Fruit fly (Drosophila melanogaster) whole organism, embryonic: Measurements from ENCODE around the gene CG7164.
A peak's percentile ranks its signal among the peaks of the same experiment; 100 is the strongest.

Experiments used
- ATbp ChIP-seq: fragments of 200-800 bp; sonication (Bioruptor generic); optimal IDR thresholded peaks from 2 replicates; lab custom pipeline; 2017; ENCODE audit warnings: missing biosample characterization, mild to moderate bottlenecking, missing genetic modification characterization, missing genetic modification reagents
- Aef1 ChIP-seq: fragments of 200-800 bp; sonication (Bioruptor generic); IDR thresholded peaks from 3 replicates; pipeline ENCODE4 v1.3.6; 2022; ENCODE audit warnings: missing biosample characterization, missing genetic modification characterization
- Asciz ChIP-seq: fragments of 200-800 bp; sonication (Bioruptor generic); optimal IDR thresholded peaks from 2 replicates; lab custom pipeline; 2017; ENCODE audit warnings: missing biosample characterization, mild to moderate bottlenecking, missing genetic modification characterization, missing genetic modification reagents
- BtbVII ChIP-seq: fragments of 200-800 bp; sonication (Bioruptor generic); optimal IDR thresholded peaks from 3 replicates; lab custom pipeline; 2017; ENCODE audit warnings: missing biosample characterization, mild to moderate bottlenecking, missing genetic modification characterization
- C15 ChIP-seq: fragments of 200-800 bp; sonication (Bioruptor generic); IDR thresholded peaks from 3 replicates; pipeline ENCODE4 v1.3.6; 2022; ENCODE audit warnings: missing biosample characterization, missing genetic modification characterization
- CG13296 ChIP-seq: fragments of 200-800 bp; sonication (Bioruptor generic); optimal IDR thresholded peaks from 3 replicates; lab custom pipeline; 2018; ENCODE audit warnings: missing biosample characterization, mild to moderate bottlenecking, missing genetic modification characterization
- CG1603 ChIP-seq: fragments of 200-800 bp; sonication (Bioruptor generic); optimal IDR thresholded peaks from 2 replicates; lab custom pipeline; 2019; ENCODE audit warnings: missing biosample characterization, mild to moderate bottlenecking, missing genetic modification characterization, moderate library complexity
- CG2678 ChIP-seq: fragments of 200-800 bp; sonication (Bioruptor generic); optimal IDR thresholded peaks from 3 replicates; lab custom pipeline; 2019; ENCODE audit warnings: missing biosample characterization, mild to moderate bottlenecking, missing genetic modification characterization, moderate library complexity
- CG31365 ChIP-seq: fragments of 200-800 bp; sonication (Bioruptor generic); optimal IDR thresholded peaks from 2 replicates; lab custom pipeline; 2018; ENCODE audit warnings: missing biosample characterization, mild to moderate bottlenecking, missing genetic modification characterization
- CG34224 ChIP-seq: fragments of 200-800 bp; sonication (Bioruptor generic); IDR thresholded peaks from 3 replicates; pipeline ENCODE4 v1.3.6; 2022; ENCODE audit warnings: missing biosample characterization, missing genetic modification characterization; ENCODE audit not compliant: partially characterized antibody
- CG5180 ChIP-seq: fragments of 200-800 bp; sonication (Bioruptor generic); optimal IDR thresholded peaks from 3 replicates; lab custom pipeline; 2017; ENCODE audit warnings: missing biosample characterization, missing genetic modification characterization, mild to moderate bottlenecking, moderate library complexity, missing genetic modification reagents
- CG5245 ChIP-seq: fragments of 200-800 bp; sonication (Bioruptor generic); optimal IDR thresholded peaks from 3 replicates; lab custom pipeline; 2016; ENCODE audit warnings: missing biosample characterization, missing genetic modification characterization
- CG5953 ChIP-seq: fragments of 200-800 bp; sonication (Bioruptor generic); IDR thresholded peaks from 2 replicates; pipeline ENCODE4 v1.3.6; 2022; ENCODE audit warnings: missing biosample characterization, missing genetic modification characterization
- CG6689 ChIP-seq: fragments of 200-800 bp; sonication (Bioruptor generic); IDR thresholded peaks from 2 replicates; pipeline ENCODE4 v1.3.6; 2022; ENCODE audit warnings: missing biosample characterization, missing genetic modification characterization
- CG6813 ChIP-seq: fragments of 200-800 bp; sonication (Bioruptor generic); optimal IDR thresholded peaks from 2 replicates; lab custom pipeline; 2017; ENCODE audit warnings: missing biosample characterization, missing genetic modification characterization, mild to moderate bottlenecking, moderate library complexity, missing genetic modification reagents
- CG9609 ChIP-seq: fragments of 200-800 bp; sonication (Bioruptor generic); optimal IDR thresholded peaks from 3 replicates; lab custom pipeline; 2016; ENCODE audit warnings: missing biosample characterization, missing genetic modification characterization
- CHES-1-like ChIP-seq: fragments of 200-800 bp; sonication (Bioruptor generic); optimal IDR thresholded peaks from 2 replicates; lab custom pipeline; 2016; ENCODE audit warnings: missing biosample characterization, missing genetic modification characterization
- Chrac-16 ChIP-seq: fragments of 200-800 bp; sonication (Bioruptor generic); optimal IDR thresholded peaks from 3 replicates; lab custom pipeline; 2016; ENCODE audit warnings: missing biosample characterization, missing genetic modification characterization
- Fer1 ChIP-seq: fragments of 200-800 bp; sonication (Bioruptor generic); optimal IDR thresholded peaks from 2 replicates; lab custom pipeline; 2017; ENCODE audit warnings: missing biosample characterization, mild to moderate bottlenecking, missing genetic modification characterization
- HLH3B ChIP-seq: fragments of 200-800 bp; sonication (Bioruptor generic); IDR thresholded peaks from 2 replicates; pipeline ENCODE4 v1.3.6; 2022; ENCODE audit warnings: missing biosample characterization, missing genetic modification characterization
- HLH4C ChIP-seq: fragments of 200-800 bp; sonication (Bioruptor generic); IDR thresholded peaks from 3 replicates; pipeline ENCODE4 v1.3.6; 2022; ENCODE audit warnings: missing biosample characterization, missing genetic modification characterization; ENCODE audit not compliant: partially characterized antibody
- Hr78 ChIP-seq, 2 experiments: fragments of 200-800 bp in 1 of 2; fragments of >200 bp in 1 of 2; sonication (Bioruptor generic) in 1 of 2; optimal IDR thresholded peaks; 2 replicates each; lab custom pipeline; 2017 to 2019; ENCODE audit warnings: missing biosample characterization in 2 of 2, missing genetic modification characterization in 2 of 2, mild to moderate bottlenecking in 1 of 2, moderate library complexity in 1 of 2
- MTF-1 ChIP-seq: fragments of 200-800 bp; sonication (Bioruptor generic); optimal IDR thresholded peaks from 2 replicates; lab custom pipeline; 2018; ENCODE audit warnings: missing biosample characterization, mild to moderate bottlenecking, missing genetic modification characterization, borderline replicate concordance
- Meics ChIP-seq: fragments of 200-800 bp; sonication (Bioruptor generic); optimal IDR thresholded peaks from 2 replicates; lab custom pipeline; 2017; ENCODE audit warnings: missing biosample characterization, mild to moderate bottlenecking, missing genetic modification characterization
- PHDP ChIP-seq: fragments of 200-800 bp; sonication (Bioruptor generic); optimal IDR thresholded peaks from 3 replicates; lab custom pipeline; 2018; ENCODE audit warnings: missing biosample characterization, mild to moderate bottlenecking, missing genetic modification characterization, moderate library complexity
- Xrp1 ChIP-seq: fragments of 200-800 bp; sonication (Bioruptor generic); IDR thresholded peaks from 2 replicates; pipeline ENCODE4 v1.3.6; 2022; ENCODE audit warnings: missing biosample characterization, missing genetic modification characterization
- az2 ChIP-seq: fragments of 200-800 bp; sonication (Bioruptor generic); optimal IDR thresholded peaks from 3 replicates; lab custom pipeline; 2016; ENCODE audit warnings: missing biosample characterization, missing genetic modification characterization
- bcd ChIP-seq: fragments of 200-800 bp; sonication (Bioruptor generic); optimal IDR thresholded peaks from 2 replicates; lab custom pipeline; 2017; ENCODE audit warnings: missing biosample characterization, mild to moderate bottlenecking, missing genetic modification characterization
- bigmax ChIP-seq: fragments of 200-800 bp; sonication (Bioruptor generic); optimal IDR thresholded peaks from 2 replicates; lab custom pipeline; 2018; ENCODE audit warnings: missing biosample characterization, mild to moderate bottlenecking, missing genetic modification characterization
- ci ChIP-seq: fragments of 200-800 bp; sonication (Bioruptor generic); IDR thresholded peaks from 3 replicates; pipeline ENCODE4 v1.3.6; 2022; ENCODE audit warnings: missing biosample characterization, missing genetic modification characterization
- corto ChIP-seq: fragments of 200-800 bp; sonication (Bioruptor generic); optimal IDR thresholded peaks from 2 replicates; lab custom pipeline; 2016; ENCODE audit warnings: missing biosample characterization, mild to moderate bottlenecking, missing genetic modification characterization, moderate library complexity
- crol ChIP-seq: fragments of 200-800 bp; sonication (Bioruptor generic); IDR thresholded peaks from 2 replicates; pipeline ENCODE4 v1.3.6; 2022; ENCODE audit warnings: missing biosample characterization, missing genetic modification characterization
- fd102C ChIP-seq: fragments of 200-800 bp; sonication (Bioruptor generic); optimal IDR thresholded peaks from 2 replicates; lab custom pipeline; 2018; ENCODE audit warnings: missing biosample characterization, mild to moderate bottlenecking, missing genetic modification characterization, moderate library complexity
- ham ChIP-seq: fragments of 200-800 bp; sonication (Bioruptor generic); IDR thresholded peaks from 2 replicates; pipeline ENCODE4 v1.3.6; 2022; ENCODE audit warnings: missing biosample characterization, missing genetic modification characterization
- kni ChIP-seq: fragments of 200-800 bp; sonication (Bioruptor generic); optimal IDR thresholded peaks from 3 replicates; lab custom pipeline; 2017; ENCODE audit warnings: mild to moderate bottlenecking, missing biosample characterization, missing genetic modification reagents, missing genetic modification characterization
- lab ChIP-seq: fragments of 200-800 bp; sonication (Bioruptor generic); optimal IDR thresholded peaks from 3 replicates; lab custom pipeline; 2017; ENCODE audit warnings: missing biosample characterization, missing genetic modification characterization, mild to moderate bottlenecking, moderate library complexity, missing genetic modification reagents
- mirr ChIP-seq: fragments of 200-800 bp; sonication (Bioruptor generic); optimal IDR thresholded peaks from 3 replicates; lab custom pipeline; 2018; ENCODE audit warnings: missing biosample characterization, mild to moderate bottlenecking, missing genetic modification characterization
- nom ChIP-seq: fragments of 200-800 bp; sonication (Bioruptor generic); optimal IDR thresholded peaks from 2 replicates; lab custom pipeline; 2017; ENCODE audit warnings: missing biosample characterization, missing genetic modification characterization, mild to moderate bottlenecking, moderate library complexity, missing genetic modification reagents
- rib ChIP-seq: fragments of 200-800 bp; sonication (Bioruptor generic); IDR thresholded peaks from 2 replicates; pipeline ENCODE4 v1.3.6; 2022; ENCODE audit warnings: missing biosample characterization, missing genetic modification characterization
- ro ChIP-seq: fragments of 200-800 bp; sonication (Bioruptor generic); IDR thresholded peaks from 2 replicates; pipeline ENCODE4 v1.3.6; 2022; ENCODE audit warnings: missing biosample characterization, missing genetic modification characterization
- sd ChIP-seq: fragments of 200-800 bp; sonication (Bioruptor generic); optimal IDR thresholded peaks from 3 replicates; lab custom pipeline; 2018; ENCODE audit warnings: missing biosample characterization, mild to moderate bottlenecking, missing genetic modification characterization, moderate library complexity
- sisA ChIP-seq: fragments of 200-800 bp; sonication (Bioruptor generic); IDR thresholded peaks from 2 replicates; pipeline ENCODE4 v1.3.6; 2022; ENCODE audit warnings: missing biosample characterization, missing genetic modification characterization
- slou ChIP-seq: fragments of 200-800 bp; sonication (Bioruptor generic); optimal IDR thresholded peaks from 3 replicates; lab custom pipeline; 2016; ENCODE audit warnings: missing biosample characterization, missing genetic modification characterization
- slp2 ChIP-seq: fragments of 200-800 bp; sonication (Bioruptor generic); optimal IDR thresholded peaks from 2 replicates; lab custom pipeline; 2016; ENCODE audit warnings: missing biosample characterization, missing genetic modification characterization
- sna ChIP-seq: fragments of 200-800 bp; sonication (Bioruptor generic); IDR thresholded peaks from 2 replicates; pipeline ENCODE4 v1.3.6; 2022; ENCODE audit warnings: missing biosample characterization, missing genetic modification characterization; ENCODE audit not compliant: partially characterized antibody
- so ChIP-seq: fragments of 200-800 bp; sonication (Bioruptor generic); IDR thresholded peaks from 3 replicates; pipeline ENCODE4 v1.3.6; 2022; ENCODE audit warnings: missing biosample characterization, missing genetic modification characterization
- trem ChIP-seq: fragments of 200-800 bp; optimal IDR thresholded peaks from 3 replicates; lab custom pipeline; 2019; ENCODE audit warnings: missing biosample characterization, mild to moderate bottlenecking, missing genetic modification characterization, moderate library complexity
- vvl ChIP-seq: fragments of 200-800 bp; sonication (Bioruptor generic); IDR thresholded peaks from 2 replicates; pipeline ENCODE4 v1.3.6; 2022; ENCODE audit warnings: missing biosample characterization, missing genetic modification characterization
- yki ChIP-seq: fragments of >200 bp; optimal IDR thresholded peaks from 3 replicates; lab custom pipeline; 2018

CG7164 gene

DNA sequence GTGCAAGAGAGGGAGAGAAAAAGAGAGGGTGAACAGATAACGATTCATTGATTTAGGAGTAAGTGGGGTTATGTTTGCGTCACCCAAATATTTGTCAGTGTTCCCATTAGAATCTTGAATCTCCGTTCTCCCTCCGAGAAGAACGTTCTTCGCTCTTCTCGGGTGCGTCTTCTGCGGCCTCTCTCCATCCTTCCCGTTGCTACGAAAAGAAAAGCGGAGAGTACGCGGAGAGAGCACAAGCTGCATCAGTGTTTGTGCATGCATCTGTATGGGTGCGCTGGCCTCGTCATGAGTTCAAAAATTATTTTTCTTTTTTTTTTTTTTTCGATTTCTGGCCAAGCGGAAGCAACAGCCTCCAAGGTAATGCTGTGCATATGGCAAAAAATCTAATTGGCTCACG lies 47.6 kb downstream of the CG7164 start (continued):
- no peak for TF ChIP-seq bcd (GFP tag; lab: Kevin White, UChicago)
- TF ChIP-seq PHDP (tag; lab: Kevin White, UChicago), result peak; percentile 11
- peak; percentile 51 for TF ChIP-seq yki
- no peak for TF ChIP-seq slp2 (GFP tag; lab: Kevin White, UChicago)
- peak; percentile 23 for TF ChIP-seq lab
- TF ChIP-seq sisA (GFP tag; lab: Robert Waterston, UW), result no peak
- peak; percentile 61 for TF ChIP-seq CG6813
- peak; percentile 48; the same call in 1 of the 3 replicates for TF ChIP-seq ci (GFP tag; lab: Robert Waterston, UW)
- TF ChIP-seq CG5245 (GFP tag; lab: Kevin White, UChicago), result no peak
- TF ChIP-seq sna (GFP tag; lab: Robert Waterston, UW), result no peak
- TF ChIP-seq CG2678 (tag; lab: Kevin White, UChicago), result peak; percentile 15
- TF ChIP-seq Aef1 (GFP tag; lab: Robert Waterston, UW), result no peak
- peak; percentile 2 for TF ChIP-seq Meics (GFP tag; lab: Kevin White, UChicago)
- TF ChIP-seq mirr (GFP tag; lab: Kevin White, UChicago), result peak; percentile 27
- no peak for TF ChIP-seq ham
- no peak for TF ChIP-seq CG5953 (GFP tag; lab: Robert Waterston, UW)
- peak; percentile 47 for TF ChIP-seq BtbVII (GFP tag; lab: Kevin White, UChicago)
- TF ChIP-seq Xrp1 (GFP tag; lab: Robert Waterston, UW), result 0 out of 2 replicates have a peak, but pooled peaks have one; percentile 17
- TF ChIP-seq fd102C (GFP tag; lab: Kevin White, UChicago), result no peak
- TF ChIP-seq CG1603 (tag; lab: Kevin White, UChicago), result peak; percentile 26
- peak; percentile 15 for TF ChIP-seq Fer1 (GFP tag; lab: Kevin White, UChicago)
- peak; percentile 14 for TF ChIP-seq CHES-1-like (GFP tag; lab: Kevin White, UChicago)
- TF ChIP-seq crol, result peak; percentile 28; the same call in 1 of the 2 replicates
- TF ChIP-seq ro (GFP tag; lab: Robert Waterston, UW), result no peak
- no peak for TF ChIP-seq sd (tag; lab: Kevin White, UChicago)
- TF ChIP-seq corto (GFP tag; lab: Kevin White, UChicago), result peak; percentile 7
- TF ChIP-seq kni (GFP tag; lab: Kevin White, UChicago), result peak; percentile 4
- TF ChIP-seq so (GFP tag; lab: Robert Waterston, UW), result peak; percentile 24; the same call in 1 of the 3 replicates
- 0 out of 2 replicates have a peak, but pooled peaks have one; percentile 45 for TF ChIP-seq rib (GFP tag; lab: Robert Waterston, UW)
- no peak for TF ChIP-seq az2
- TF ChIP-seq C15 (GFP tag; lab: Robert Waterston, UW), result no peak
- TF ChIP-seq slou (GFP tag; lab: Kevin White, UChicago), result no peak
- TF ChIP-seq CG9609 (GFP tag; lab: Kevin White, UChicago), result no peak
- peak; percentile 47 for TF ChIP-seq CG13296 (GFP tag; lab: Kevin White, UChicago)
- peak in 1 of 2 experiments; percentile 43 for TF ChIP-seq Hr78 (GFP tag; optimal IDR thresholded peaks at IDR 0.05; lab: Kevin White, UChicago)
- TF ChIP-seq CG5180 (GFP tag; lab: Kevin White, UChicago), result peak; percentile 31
- TF ChIP-seq CG34224, result 0 out of 3 replicates have a peak, but pooled peaks have one; percentile 10
- TF ChIP-seq vvl (GFP tag; lab: Robert Waterston, UW), result 0 out of 2 replicates have a peak, but pooled peaks have one; percentile 51
- TF ChIP-seq nom (GFP tag; lab: Kevin White, UChicago), result peak; percentile 8
- TF ChIP-seq ATbp (GFP tag; lab: Kevin White, UChicago), result peak; percentile 15
- peak; percentile 1 for TF ChIP-seq trem (tag; lab: Kevin White, UChicago)
- no peak for TF ChIP-seq MTF-1 (GFP tag; lab: Kevin White, UChicago)
- TF ChIP-seq Asciz (GFP tag; lab: Kevin White, UChicago), result peak; percentile 46
- TF ChIP-seq bigmax, result peak; percentile 96
- TF ChIP-seq Chrac-16 (GFP tag; lab: Kevin White, UChicago), result no peak
- no peak for TF ChIP-seq CG31365 (tag; lab: Kevin White, UChicago)
- no peak for TF ChIP-seq HLH3B
- TF ChIP-seq CG6689, result peak; percentile 47; the same call in 1 of the 2 replicates
- no peak for TF ChIP-seq HLH4C
